Worm (Caenorhabditis elegans): ENCODE data around the gene Y55F3AR.2.

- no peak for TF ChIP-seq ztf-11 (tag; optimal IDR thresholded peaks at IDR 0.05)
- no peak for TF ChIP-seq snpc-4 (tag; optimal IDR thresholded peaks at IDR 0.05)
Measured at ce11 chrIV:1123357-1123756, 29.0 kb downstream of the Y55F3AR.2 start.
